Worm (Caenorhabditis elegans): ENCODE data around the gene clec-132.

ce11 chrII:3604578-3604977, 27.7 kb downstream of the clec-132 start:
- TF ChIP-seq W03F9.2 (tag; optimal IDR thresholded peaks at IDR 0.05) = no peak
- no peak for TF ChIP-seq him-1 (tag; optimal IDR thresholded peaks at IDR 0.05)
- no peak for TF ChIP-seq dao-5 (tag; optimal IDR thresholded peaks at IDR 0.05)
